Worm (Caenorhabditis elegans) whole organism, L3 larva: ENCODE results near the gene npr-17.

Experiments used
- aly-2 ChIP-seq: fragments of 150-350 bp; optimal IDR thresholded peaks from 2 replicates; lab custom pipeline; 2014; ENCODE audit warnings: missing biosample characterization, missing genetic modification characterization
- ama-1 ChIP-seq: fragments of 150-350 bp; optimal IDR thresholded peaks from 2 replicates; lab custom pipeline; 2018
- elt-1 ChIP-seq: fragments of 150-350 bp; optimal IDR thresholded peaks from 2 replicates; lab custom pipeline; 2014; ENCODE audit warnings: missing biosample characterization, missing genetic modification characterization
- eor-1 ChIP-seq, 2 experiments: fragments of 150-350 bp; optimal IDR thresholded peaks; 2 replicates each; lab custom pipeline; 2014 to 2018; ENCODE audit warnings: missing biosample characterization in 2 of 2, missing genetic modification characterization in 2 of 2
- nfya-1 ChIP-seq: sonication (generic microtip); optimal IDR thresholded peaks from 2 replicates; lab custom pipeline; 2017; ENCODE audit warnings: missing genetic modification characterization, mild to moderate bottlenecking, missing compliant biosample characterization, antibody characterized with exemption, moderate library complexity; ENCODE audit not compliant: insufficient read depth
- nhr-11 ChIP-seq: fragments of 150-350 bp; optimal IDR thresholded peaks from 2 replicates; lab custom pipeline; 2014; ENCODE audit warnings: missing biosample characterization, missing genetic modification characterization
- nhr-12 ChIP-seq: fragments of 150-350 bp; optimal IDR thresholded peaks from 2 replicates; lab custom pipeline; 2014; ENCODE audit warnings: missing biosample characterization, missing genetic modification characterization
- nhr-237 ChIP-seq: fragments of 150-350 bp; optimal IDR thresholded peaks from 2 replicates; lab custom pipeline; 2014; ENCODE audit warnings: missing biosample characterization, missing genetic modification characterization
- nhr-28 ChIP-seq: fragments of 150-350 bp; optimal IDR thresholded peaks from 2 replicates; lab custom pipeline; 2014; ENCODE audit warnings: missing biosample characterization, missing genetic modification characterization
- nhr-77 ChIP-seq: fragments of 150-350 bp; optimal IDR thresholded peaks from 2 replicates; lab custom pipeline; 2014; ENCODE audit warnings: missing biosample characterization, missing genetic modification characterization
- unc-62 ChIP-seq: fragments of 150-350 bp; sonication (generic microtip); optimal IDR thresholded peaks from 4 replicates; lab custom pipeline; 2014; ENCODE audit warnings: missing biosample characterization, missing genetic modification reagents, missing genetic modification characterization
- zag-1 ChIP-seq: fragments of 150-350 bp; optimal IDR thresholded peaks from 2 replicates; lab custom pipeline; 2014; ENCODE audit warnings: missing biosample characterization, missing genetic modification characterization

DNA sequence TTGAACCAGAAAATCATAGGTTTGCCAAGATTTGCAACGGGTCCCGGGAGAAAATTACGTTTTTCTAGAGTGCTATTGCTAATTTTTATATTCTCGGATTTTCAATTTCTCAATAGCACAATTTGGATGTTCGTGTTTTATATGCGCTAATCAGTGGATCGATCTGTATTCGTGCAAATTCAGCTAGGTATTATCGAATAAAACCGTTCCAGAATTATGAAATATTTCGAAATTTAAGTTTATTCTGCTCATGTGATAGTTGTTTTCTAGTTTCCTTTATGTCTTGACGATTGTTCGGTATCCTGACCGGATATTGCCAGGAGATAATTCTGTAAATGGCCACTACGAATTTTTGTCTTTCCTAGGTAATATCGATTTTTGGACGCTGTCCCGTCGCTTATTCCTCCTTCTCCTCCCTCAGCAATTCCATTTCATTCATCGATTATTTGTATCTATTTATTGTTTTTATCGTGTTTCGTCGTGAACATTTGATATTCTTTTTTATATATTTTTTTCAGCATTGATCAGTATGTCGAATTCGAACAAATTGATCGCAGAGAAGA lies 14.1 kb upstream of the npr-17 start, which contains the start of gene cit-1.2:
- TF ChIP-seq nhr-11 (no peak), ama-1 (lab: Kevin White, UChicago) (no peak), elt-1 (tag; lab: Kevin White, UChicago) (no peak), nhr-237 (tag; lab: Kevin White, UChicago) (no peak), zag-1 (tag; lab: Kevin White, UChicago) (no peak), eor-1 (tag; optimal IDR thresholded peaks at IDR 0.05; lab: Kevin White, UChicago) (no peak), aly-2 (no peak), nfya-1 (tag; lab: Kevin White, UChicago) (no peak), nhr-12 (no peak), nhr-77 (tag; lab: Kevin White, UChicago) (no peak), nhr-28 (tag; lab: Kevin White, UChicago) (no peak), unc-62 (no peak)
